Worm (Caenorhabditis elegans): ENCODE results near the gene nhr-255.

ce11 chrX:15707366-15707892, 35.0 kb upstream of the nhr-255 start:
- TF ChIP-seq hlh-8 (tag; optimal IDR thresholded peaks at IDR 0.05) (no peak), pag-3 (tag; optimal IDR thresholded peaks at IDR 0.05; ENCODE audit: borderline replicate concordance) (no peak), ceh-48 (tag; optimal IDR thresholded peaks at IDR 0.05) (no peak), fkh-10 (GFP tag; optimal IDR thresholded peaks at IDR 0.05) (no peak), nfya-1 (tag; optimal IDR thresholded peaks at IDR 0.05) (peak; percentile 82), che-1 (tag; optimal IDR thresholded peaks at IDR 0.05) (no peak), fax-1 (tag; optimal IDR thresholded peaks at IDR 0.05) (peak; percentile 14), pha-4 (tag; optimal IDR thresholded peaks at IDR 0.05) (no peak), ttx-3 (tag; optimal IDR thresholded peaks at IDR 0.05) (peak; percentile 47), lin-11 (tag; optimal IDR thresholded peaks at IDR 0.05) (no peak), C08G9.2 (tag; optimal IDR thresholded peaks at IDR 0.05) (no peak), zip-5 (tag; optimal IDR thresholded peaks at IDR 0.05) (no peak), nhr-11 (tag; optimal IDR thresholded peaks at IDR 0.05) (no peak)
